Comparison of ENCODE assay signal across 2 fruit fly cellular contexts in genomic region chr4:961045-961576, dm6.
A peak's percentile ranks its signal among the peaks of the same experiment; 100 is the strongest.
TF ChIP-seq lines count a peak whose summit lies in the region.

No protein-coding gene starts in this region.

- no peak for TF ChIP-seq CTCF in whole organism, embryonic (GFP tag; optimal IDR thresholded peaks at IDR 0.05; lab: Kevin White, UChicago)

TF ChIP-seq in whole organism, embryonic, 481 proteins besides CTCF, POLR2A, EP300 and RAD21 (continues in another document):
- TF ChIP-seq CG8089 (GFP tag; optimal IDR thresholded peaks at IDR 0.05; lab: Kevin White, UChicago) (no peak), row (GFP tag; IDR thresholded peaks at IDR 0.05; lab: Robert Waterston, UW) (0 out of 3 replicates have a peak, but pooled peaks have one; percentile 13), cg (GFP tag; optimal IDR thresholded peaks at IDR 0.05; lab: Kevin White, UChicago) (peak; percentile 53), CG6791 (GFP tag; IDR thresholded peaks at IDR 0.05; lab: Robert Waterston, UW; ENCODE audit: partially characterized antibody) (peak; percentile 63; the same call in 1 of the 3 replicates), CG10565 (GFP tag; optimal IDR thresholded peaks at IDR 0.05; lab: Kevin White, UChicago) (no peak), CG8290 (GFP tag; optimal IDR thresholded peaks at IDR 0.05; lab: Kevin White, UChicago) (peak; percentile 85), CG8290 (tag; optimal IDR thresholded peaks at IDR 0.05; lab: Kevin White, UChicago) (peak in 1 of 2 experiments; percentile 36), Pdp1 (GFP tag; optimal IDR thresholded peaks at IDR 0.05; lab: Kevin White, UChicago) (no peak), CG15601 (tag; optimal IDR thresholded peaks at IDR 0.05; lab: Kevin White, UChicago) (no peak), ken (GFP tag; IDR thresholded peaks at IDR 0.05; lab: Robert Waterston, UW) (no peak), bowl (GFP tag; IDR thresholded peaks at IDR 0.05; lab: Robert Waterston, UW) (no peak), pros (GFP tag; optimal IDR thresholded peaks at IDR 0.05; lab: Kevin White, UChicago) (peak; percentile 8), CG12659 (GFP tag; optimal IDR thresholded peaks at IDR 0.05; lab: Kevin White, UChicago) (no peak), hth (optimal IDR thresholded peaks at IDR 0.05; lab: Kevin White, UChicago) (no peak), CG13894 (tag; optimal IDR thresholded peaks at IDR 0.05; lab: Kevin White, UChicago) (peak; percentile 46), sisA (GFP tag; IDR thresholded peaks at IDR 0.05; lab: Robert Waterston, UW) (no peak), MESR4 (GFP tag; optimal IDR thresholded peaks at IDR 0.05; lab: Kevin White, UChicago) (peak; percentile 20), CG6654 (GFP tag; optimal IDR thresholded peaks at IDR 0.05; lab: Kevin White, UChicago) (no peak), CkIIα-i1 (GFP tag; IDR thresholded peaks at IDR 0.05; lab: Robert Waterston, UW) (no peak), CG13296 (GFP tag; optimal IDR thresholded peaks at IDR 0.05; lab: Kevin White, UChicago) (no peak), CG12391 (tag; optimal IDR thresholded peaks at IDR 0.05; lab: Kevin White, UChicago) (no peak), lbe (GFP tag; optimal IDR thresholded peaks at IDR 0.05; lab: Kevin White, UChicago) (no peak), CG10267 (tag; optimal IDR thresholded peaks at IDR 0.05; lab: Kevin White, UChicago) (peak; percentile 63), CG2199 (GFP tag; IDR thresholded peaks at IDR 0.05; lab: Robert Waterston, UW) (peak; percentile 91), CG9609 (GFP tag; optimal IDR thresholded peaks at IDR 0.05; lab: Kevin White, UChicago) (no peak), sc (optimal IDR thresholded peaks at IDR 0.05; lab: Kevin White, UChicago) (no peak), sc (GFP tag; optimal IDR thresholded peaks at IDR 0.05; lab: Kevin White, UChicago) (no peak), CG12071 (GFP tag; optimal IDR thresholded peaks at IDR 0.05; lab: Kevin White, UChicago) (no peak), crol (GFP tag; IDR thresholded peaks at IDR 0.05; lab: Robert Waterston, UW) (no peak), mam (GFP tag; optimal IDR thresholded peaks at IDR 0.05; lab: Kevin White, UChicago) (no peak), CG2678 (tag; optimal IDR thresholded peaks at IDR 0.05; lab: Kevin White, UChicago) (no peak), Doc2 (GFP tag; IDR thresholded peaks at IDR 0.05; lab: Robert Waterston, UW) (no peak), CG14710 (tag; optimal IDR thresholded peaks at IDR 0.05; lab: Kevin White, UChicago) (no peak), CG30020 (tag; optimal IDR thresholded peaks at IDR 0.05; lab: Kevin White, UChicago) (peak; percentile 83), slp2 (GFP tag; optimal IDR thresholded peaks at IDR 0.05; lab: Kevin White, UChicago) (no peak), Med (GFP tag; lab: Kevin White, UChicago) (peak; percentile 67), Sry-δ (GFP tag; optimal IDR thresholded peaks at IDR 0.05; lab: Kevin White, UChicago) (peak; percentile 18), zfh2 (GFP tag; optimal IDR thresholded peaks at IDR 0.05; lab: Kevin White, UChicago) (no peak), CG7357 (GFP tag; IDR thresholded peaks at IDR 0.05; lab: Robert Waterston, UW) (no peak), nau (GFP tag; optimal IDR thresholded peaks at IDR 0.05; lab: Kevin White, UChicago) (peak; percentile 14), Lim3 (GFP tag; IDR thresholded peaks at IDR 0.05; lab: Robert Waterston, UW) (no peak), CG34376 (GFP tag; optimal IDR thresholded peaks at IDR 0.05; lab: Kevin White, UChicago) (no peak), CG8478 (optimal IDR thresholded peaks at IDR 0.05; lab: Kevin White, UChicago) (no peak), CG1603 (tag; optimal IDR thresholded peaks at IDR 0.05; lab: Kevin White, UChicago) (peak; percentile 4), exex (tag; optimal IDR thresholded peaks at IDR 0.05; lab: Kevin White, UChicago) (no peak), BEAF-32 (GFP tag; optimal IDR thresholded peaks at IDR 0.05; lab: Kevin White, UChicago) (peak; percentile 0), ac (GFP tag; optimal IDR thresholded peaks at IDR 0.05; lab: Kevin White, UChicago) (no peak), ftz-f1 (GFP tag; optimal IDR thresholded peaks at IDR 0.05; lab: Kevin White, UChicago) (no peak)

TF ChIP-seq in whole organism, wandering third instar larva, 38 proteins besides CTCF, POLR2A, EP300 and RAD21:
- TF ChIP-seq Dfd (GFP tag; optimal IDR thresholded peaks at IDR 0.05; lab: Kevin White, UChicago) (peak; percentile 6), HLH106 (tag; optimal IDR thresholded peaks at IDR 0.05; lab: Kevin White, UChicago) (no peak)

Comparison
In these comparisons a context has a peak if more than half of its experiments do, and no peak if none do; other contexts are left out.
1. Of the 10 proteins assayed by ChIP-seq in both whole organism, embryonic and whole organism, wandering third instar larva: peak only in whole organism, embryonic: none; only in whole organism, wandering third instar larva: Dfd; in both: none; in neither: 9.